Worm (Caenorhabditis elegans) whole organism, L3 larva: ENCODE data around the gene ndua-7.

Experiments
- R02D3.7 ChIP-seq: fragments of 150-350 bp; optimal IDR thresholded peaks from 2 replicates; lab custom pipeline; 2014; ENCODE audit warnings: missing biosample characterization, missing genetic modification characterization
- ZK546.5 ChIP-seq: sonication (generic microtip); optimal IDR thresholded peaks from 2 replicates; lab custom pipeline; 2017; ENCODE audit warnings: missing biosample characterization, missing genetic modification characterization
- aly-2 ChIP-seq: fragments of 150-350 bp; optimal IDR thresholded peaks from 2 replicates; lab custom pipeline; 2014; ENCODE audit warnings: missing biosample characterization, missing genetic modification characterization
- ama-1 ChIP-seq: fragments of 150-350 bp; optimal IDR thresholded peaks from 2 replicates; lab custom pipeline; 2018
- ceh-28 ChIP-seq: fragments of 150-350 bp; optimal IDR thresholded peaks from 2 replicates; lab custom pipeline; 2014; ENCODE audit warnings: missing biosample characterization, missing genetic modification reagents, missing genetic modification characterization
- ceh-82 ChIP-seq: fragments of 150-350 bp; optimal IDR thresholded peaks from 2 replicates; lab custom pipeline; 2014; ENCODE audit warnings: missing biosample characterization, missing genetic modification characterization
- ceh-9 ChIP-seq: sonication (generic microtip); optimal IDR thresholded peaks from 2 replicates; lab custom pipeline; 2018; ENCODE audit warnings: missing biosample characterization, missing genetic modification characterization
- daf-12 ChIP-seq: fragments of 150-350 bp; optimal IDR thresholded peaks from 2 replicates; lab custom pipeline; 2014; ENCODE audit warnings: missing biosample characterization, missing genetic modification reagents, missing genetic modification characterization
- egl-27 ChIP-seq: sonication (generic microtip); optimal IDR thresholded peaks from 4 replicates; lab custom pipeline; 2017; ENCODE audit warnings: missing biosample characterization, missing genetic modification reagents, missing genetic modification characterization
- egl-5 ChIP-seq: fragments of 150-350 bp; optimal IDR thresholded peaks from 2 replicates; lab custom pipeline; 2017; ENCODE audit warnings: missing biosample characterization, missing genetic modification reagents, missing genetic modification characterization, inconsistent platforms
- elt-1 ChIP-seq: fragments of 150-350 bp; optimal IDR thresholded peaks from 2 replicates; lab custom pipeline; 2014; ENCODE audit warnings: missing biosample characterization, missing genetic modification characterization
- elt-2 ChIP-seq: sonication (generic microtip); optimal IDR thresholded peaks from 2 replicates; lab custom pipeline; 2016; ENCODE audit warnings: missing genetic modification reagents, mild to moderate bottlenecking, missing genetic modification characterization, missing compliant biosample characterization
- elt-3 ChIP-seq, 3 experiments: fragments of 150-350 bp in 1 of 3; sonication (generic microtip) in 2 of 3; optimal IDR thresholded peaks; 2 replicates in 2 of 3; 4 replicates in 1 of 3; lab custom pipeline; 2014 to 2017; ENCODE audit warnings: missing biosample characterization in 3 of 3, missing genetic modification characterization in 3 of 3
- fkh-10 ChIP-seq: sonication (generic microtip); optimal IDR thresholded peaks from 2 replicates; lab custom pipeline; 2017; ENCODE audit warnings: missing biosample characterization, missing genetic modification reagents, missing genetic modification characterization
- fkh-2 ChIP-seq: fragments of 150-350 bp; optimal IDR thresholded peaks from 2 replicates; lab custom pipeline; 2014; ENCODE audit warnings: missing biosample characterization, missing genetic modification reagents, missing genetic modification characterization
- fos-1 ChIP-seq: fragments of 150-350 bp; optimal IDR thresholded peaks from 2 replicates; lab custom pipeline; 2014; ENCODE audit warnings: missing biosample characterization, missing genetic modification characterization
- hmg-11 ChIP-seq: sonication (generic microtip); optimal IDR thresholded peaks from 2 replicates; lab custom pipeline; 2016; ENCODE audit warnings: missing genetic modification characterization, missing compliant biosample characterization
- jun-1 ChIP-seq: fragments of 150-350 bp; optimal IDR thresholded peaks from 2 replicates; lab custom pipeline; 2014; ENCODE audit warnings: missing biosample characterization, missing genetic modification reagents, missing genetic modification characterization
- lin-15B ChIP-seq: fragments of 150-350 bp; optimal IDR thresholded peaks from 2 replicates; lab custom pipeline; 2014; ENCODE audit warnings: missing biosample characterization, missing genetic modification characterization
- lin-39 ChIP-seq: fragments of 150-350 bp; optimal IDR thresholded peaks from 2 replicates; lab custom pipeline; 2018; ENCODE audit warnings: missing biosample characterization, missing genetic modification reagents, missing genetic modification characterization
- lsy-12 ChIP-seq: sonication (generic microtip); optimal IDR thresholded peaks from 2 replicates; lab custom pipeline; 2016; ENCODE audit warnings: mild to moderate bottlenecking, missing genetic modification characterization, missing compliant biosample characterization
- mdl-1 ChIP-seq: fragments of 150-350 bp; optimal IDR thresholded peaks from 2 replicates; lab custom pipeline; 2014; ENCODE audit warnings: missing biosample characterization, missing genetic modification characterization
- mml-1 ChIP-seq: fragments of 150-350 bp; sonication (generic microtip); optimal IDR thresholded peaks from 3 replicates; lab custom pipeline; 2014; ENCODE audit warnings: missing biosample characterization, missing genetic modification characterization
- nfya-1 ChIP-seq: sonication (generic microtip); optimal IDR thresholded peaks from 2 replicates; lab custom pipeline; 2017; ENCODE audit warnings: missing genetic modification characterization, mild to moderate bottlenecking, missing compliant biosample characterization, antibody characterized with exemption, moderate library complexity; ENCODE audit not compliant: insufficient read depth
- nhr-11 ChIP-seq: fragments of 150-350 bp; optimal IDR thresholded peaks from 2 replicates; lab custom pipeline; 2014; ENCODE audit warnings: missing biosample characterization, missing genetic modification characterization
- nhr-12 ChIP-seq: fragments of 150-350 bp; optimal IDR thresholded peaks from 2 replicates; lab custom pipeline; 2014; ENCODE audit warnings: missing biosample characterization, missing genetic modification characterization
- nhr-23 ChIP-seq: fragments of 150-350 bp; optimal IDR thresholded peaks from 2 replicates; lab custom pipeline; 2014; ENCODE audit warnings: missing biosample characterization, missing genetic modification reagents, missing genetic modification characterization
- nhr-237 ChIP-seq: fragments of 150-350 bp; optimal IDR thresholded peaks from 2 replicates; lab custom pipeline; 2014; ENCODE audit warnings: missing biosample characterization, missing genetic modification characterization
- nhr-25 ChIP-seq: sonication (generic microtip); optimal IDR thresholded peaks from 2 replicates; lab custom pipeline; 2017; ENCODE audit warnings: missing biosample characterization, missing genetic modification characterization
- nhr-28 ChIP-seq: fragments of 150-350 bp; optimal IDR thresholded peaks from 2 replicates; lab custom pipeline; 2014; ENCODE audit warnings: missing biosample characterization, missing genetic modification characterization
- nhr-43 ChIP-seq: sonication (generic microtip); optimal IDR thresholded peaks from 2 replicates; lab custom pipeline; 2016; ENCODE audit warnings: mild to moderate bottlenecking, missing genetic modification characterization, missing compliant biosample characterization; ENCODE audit not compliant: poor library complexity, severe bottlenecking
- nhr-67 ChIP-seq: fragments of 150-350 bp; optimal IDR thresholded peaks from 2 replicates; lab custom pipeline; 2014; ENCODE audit warnings: missing biosample characterization, missing genetic modification characterization
- nhr-76 ChIP-seq: fragments of 150-350 bp; sonication (generic microtip); optimal IDR thresholded peaks from 5 replicates; lab custom pipeline; 2014; ENCODE audit warnings: missing biosample characterization, missing genetic modification characterization
- nhr-77 ChIP-seq: fragments of 150-350 bp; optimal IDR thresholded peaks from 2 replicates; lab custom pipeline; 2014; ENCODE audit warnings: missing biosample characterization, missing genetic modification characterization
- pha-4 ChIP-seq: fragments of 150-350 bp; optimal IDR thresholded peaks from 2 replicates; lab custom pipeline; 2014; ENCODE audit warnings: missing biosample characterization, missing genetic modification reagents, missing genetic modification characterization
- pqm-1 ChIP-seq: fragments of 150-350 bp; optimal IDR thresholded peaks from 2 replicates; lab custom pipeline; 2017; ENCODE audit warnings: missing biosample characterization, missing genetic modification characterization, inconsistent platforms
- sea-2 ChIP-seq: fragments of 150-350 bp; sonication (generic microtip); optimal IDR thresholded peaks from 4 replicates; lab custom pipeline; 2014; ENCODE audit warnings: missing biosample characterization, missing genetic modification reagents, missing genetic modification characterization
- skn-1 ChIP-seq: fragments of 150-350 bp; optimal IDR thresholded peaks from 2 replicates; lab custom pipeline; 2014; ENCODE audit warnings: missing biosample characterization, missing genetic modification characterization
- snpc-4 ChIP-seq: fragments of 150-350 bp; optimal IDR thresholded peaks from 2 replicates; lab custom pipeline; 2014; ENCODE audit warnings: missing biosample characterization, missing genetic modification characterization
- tbx-2 ChIP-seq: sonication (generic microtip); optimal IDR thresholded peaks from 2 replicates; lab custom pipeline; 2016; ENCODE audit warnings: mild to moderate bottlenecking, missing genetic modification characterization, missing compliant biosample characterization
- unc-39 ChIP-seq: sonication (generic microtip); optimal IDR thresholded peaks from 4 replicates; lab custom pipeline; 2017; ENCODE audit warnings: missing biosample characterization, missing genetic modification characterization
- unc-62 ChIP-seq: fragments of 150-350 bp; sonication (generic microtip); optimal IDR thresholded peaks from 4 replicates; lab custom pipeline; 2014; ENCODE audit warnings: missing biosample characterization, missing genetic modification reagents, missing genetic modification characterization
- zag-1 ChIP-seq: fragments of 150-350 bp; optimal IDR thresholded peaks from 2 replicates; lab custom pipeline; 2014; ENCODE audit warnings: missing biosample characterization, missing genetic modification characterization
- ztf-11 ChIP-seq: fragments of 150-350 bp; optimal IDR thresholded peaks from 2 replicates; lab custom pipeline; 2014; ENCODE audit warnings: missing biosample characterization, missing genetic modification characterization
- ztf-4 ChIP-seq: fragments of 150-350 bp; optimal IDR thresholded peaks from 2 replicates; lab custom pipeline; 2014; ENCODE audit warnings: missing biosample characterization, missing genetic modification characterization

ndua-7 gene

ce11 chrII:13469043-13469652, 25.3 kb downstream of the ndua-7 start, which contains the start of gene E01G4.3 (continued):
- TF ChIP-seq ama-1 (lab: Kevin White, UChicago) (no peak), ztf-4 (tag; lab: Kevin White, UChicago) (no peak), elt-1 (tag; lab: Kevin White, UChicago) (no peak), daf-12 (tag; lab: Kevin White, UChicago) (no peak), nhr-25 (tag; lab: Kevin White, UChicago) (peak; percentile 90), ZK546.5 (no peak), ceh-82 (tag; lab: Kevin White, UChicago) (no peak), aly-2 (tag; lab: Kevin White, UChicago) (no peak), ceh-9 (no peak), nhr-77 (tag; lab: Kevin White, UChicago) (no peak), fkh-10 (no peak), elt-3 (tag; optimal IDR thresholded peaks at IDR 0.05; lab: Kevin White, UChicago) (peak in 2 of 3 experiments; percentile 20 to 62)

ce11 chrII:13467838-13468389, 26.5 kb downstream of the ndua-7 start:
- TF ChIP-seq nhr-28 (tag; lab: Kevin White, UChicago) (no peak), pha-4 (tag; lab: Kevin White, UChicago) (peak; percentile 46), ama-1 (lab: Kevin White, UChicago) (peak; percentile 19), lin-39 (tag; lab: Kevin White, UChicago) (no peak), ceh-28 (tag; lab: Kevin White, UChicago) (peak; percentile 30), elt-2 (tag; lab: Kevin White, UChicago) (peak; percentile 98), jun-1 (peak; percentile 25), skn-1 (tag; lab: Kevin White, UChicago) (peak; percentile 50), pqm-1 (peak; percentile 92), daf-12 (tag; lab: Kevin White, UChicago) (no peak)
- TF ChIP-seq, all 47 proteins: peak for 7

- TF ChIP-seq jun-1 (peak; percentile 73), pqm-1 (peak; percentile 87), nhr-12 (no peak), nhr-11 (tag; lab: Kevin White, UChicago) (no peak), ama-1 (lab: Kevin White, UChicago) (no peak), nhr-28 (tag; lab: Kevin White, UChicago) (no peak), sea-2 (GFP tag; lab: Kevin White, UChicago) (no peak), aly-2 (tag; lab: Kevin White, UChicago) (no peak), hmg-11 (tag; lab: Kevin White, UChicago) (no peak), ceh-28 (tag; lab: Kevin White, UChicago) (no peak), ceh-82 (tag; lab: Kevin White, UChicago) (no peak), daf-12 (tag; lab: Kevin White, UChicago) (no peak), snpc-4 (no peak), fkh-10 (no peak), egl-27 (tag; lab: Kevin White, UChicago) (no peak), zag-1 (tag; lab: Kevin White, UChicago) (no peak), ZK546.5 (no peak), pha-4 (tag; lab: Kevin White, UChicago) (peak; percentile 89), ztf-4 (tag; lab: Kevin White, UChicago) (no peak), nhr-25 (tag; lab: Kevin White, UChicago) (peak; percentile 76), egl-5 (tag; lab: Kevin White, UChicago) (no peak), fkh-2 (tag; lab: Kevin White, UChicago) (no peak), mdl-1 (tag; lab: Kevin White, UChicago) (no peak), lsy-12 (no peak), R02D3.7 (tag; lab: Kevin White, UChicago) (no peak), elt-2 (tag; lab: Kevin White, UChicago) (peak; percentile 93), ztf-11 (no peak), lin-15B (tag; lab: Kevin White, UChicago) (no peak), nhr-77 (tag; lab: Kevin White, UChicago) (no peak), nfya-1 (tag; lab: Kevin White, UChicago) (peak; percentile 24), elt-1 (tag; lab: Kevin White, UChicago) (no peak), nhr-237 (no peak), fos-1 (tag; lab: Kevin White, UChicago) (no peak), nhr-43 (tag; lab: Kevin White, UChicago) (peak; percentile 33), lin-39 (tag; lab: Kevin White, UChicago) (no peak), ceh-9 (no peak), nhr-67 (no peak), elt-3 (tag; optimal IDR thresholded peaks at IDR 0.05; lab: Kevin White, UChicago) (peak in 1 of 3 experiments; percentile 26), unc-62 (GFP tag; lab: Kevin White, UChicago) (no peak), tbx-2 (tag; lab: Kevin White, UChicago) (no peak), mml-1 (tag; lab: Kevin White, UChicago) (no peak), nhr-23 (tag; lab: Kevin White, UChicago) (no peak), nhr-76 (tag; lab: Kevin White, UChicago) (no peak), unc-39 (tag; lab: Kevin White, UChicago) (no peak), skn-1 (tag; lab: Kevin White, UChicago) (peak; percentile 28)
Observed at ce11 chrII:13465381-13465838, 29.0 kb downstream of the ndua-7 start.
